Fruit fly (Drosophila melanogaster): Measurements from ENCODE around the gene CG11951.

- TF ChIP-seq CG14655 (GFP tag; optimal IDR thresholded peaks at IDR 0.05) (no peak), fd96Ca (GFP tag; IDR thresholded peaks at IDR 0.05) (no peak), Pif1B (GFP tag; optimal IDR thresholded peaks at IDR 0.05) (no peak), EcR (GFP tag; optimal IDR thresholded peaks at IDR 0.05) (no peak), CG10348 (GFP tag; IDR thresholded peaks at IDR 0.05) (no peak), CG32121 (GFP tag; IDR thresholded peaks at IDR 0.05) (no peak), CG15710 (tag; optimal IDR thresholded peaks at IDR 0.05) (no peak), gl (tag; optimal IDR thresholded peaks at IDR 0.05) (no peak), CG34367 (tag; optimal IDR thresholded peaks at IDR 0.05) (no peak), CG17806 (tag; optimal IDR thresholded peaks at IDR 0.05) (peak; percentile 12), CG12605 (GFP tag; IDR thresholded peaks at IDR 0.05) (no peak)
Measured at dm6 chr3R:29259466-29260132, 21.1 kb upstream of the CG11951 start.
